Worm (Caenorhabditis elegans): ENCODE data around the gene C56G2.15.

ce11 chrIII:6341878-6342453, 25.7 kb downstream of the C56G2.15 start, which contains the start of gene rpn-13:
- TF ChIP-seq ref-1 (GFP tag; conservative IDR thresholded peaks at IDR 0.05) (no peak), T22C8.4 (GFP tag; IDR thresholded peaks at IDR 0.05) (no peak), flt-1 (GFP tag; IDR thresholded peaks at IDR 0.05) (no peak), tab-1 (GFP tag; IDR thresholded peaks at IDR 0.05) (no peak), cog-1 (tag; optimal IDR thresholded peaks at IDR 0.05) (no peak), ztf-23 (GFP tag; IDR thresholded peaks at IDR 0.05) (no peak), ztf-29 (GFP tag; IDR thresholded peaks at IDR 0.05) (no peak), klf-2 (GFP tag; conservative IDR thresholded peaks at IDR 0.05) (no peak), med-1 (GFP tag; optimal IDR thresholded peaks at IDR 0.05; ENCODE audit: insufficient read depth) (no peak)

All from whole organism, midembryonic.